Worm (Caenorhabditis elegans) whole organism, L2 larva: ENCODE data around the gene clh-3.

Experiments used
- lin-11 ChIP-seq: fragments of 150-350 bp; sonication (generic microtip); optimal IDR thresholded peaks from 2 replicates; lab custom pipeline; 2014; ENCODE audit warnings: missing biosample characterization, missing genetic modification characterization, inconsistent platforms, mixed read lengths
- sem-4 ChIP-seq: fragments of 150-350 bp; optimal IDR thresholded peaks from 2 replicates; lab custom pipeline; 2014; ENCODE audit warnings: missing biosample characterization, missing genetic modification reagents, missing genetic modification characterization
- zag-1 ChIP-seq: fragments of 150-350 bp; optimal IDR thresholded peaks from 2 replicates; lab custom pipeline; 2014; ENCODE audit warnings: missing biosample characterization, missing genetic modification characterization
- ztf-4 ChIP-seq: fragments of 150-350 bp; optimal IDR thresholded peaks from 2 replicates; lab custom pipeline; 2014; ENCODE audit warnings: missing biosample characterization, missing genetic modification characterization

ce11 chrII:7196040-7196439 is 29.7 kb downstream of the clh-3 start, which contains the start of gene maoc-1:
- no peak for TF ChIP-seq lin-11 (tag; lab: Kevin White, UChicago)
- TF ChIP-seq ztf-4 (tag; lab: Kevin White, UChicago) = no peak
- TF ChIP-seq sem-4 (tag; lab: Kevin White, UChicago) = no peak
- no peak for TF ChIP-seq zag-1 (tag; lab: Kevin White, UChicago)
